Worm (Caenorhabditis elegans) whole organism, midembryonic: ENCODE measurements around the gene F21C10.13.

Experiments
- T22C8.4 ChIP-seq: fragments of 200-800 bp; sonication (Bioruptor generic); IDR thresholded peaks from 2 replicates; pipeline ENCODE4 v1.3.6; 2022; ENCODE audit warnings: missing genetic modification characterization, missing compliant biosample characterization
- ref-1 ChIP-seq: fragments of 200-800 bp; sonication (Bioruptor generic); conservative IDR thresholded peaks from 2 replicates; pipeline ENCODE4 v1.3.6; 2022; ENCODE audit warnings: missing genetic modification reagents, missing genetic modification characterization, missing compliant biosample characterization
- tab-1 ChIP-seq: fragments of 200-800 bp; sonication (Bioruptor generic); IDR thresholded peaks from 2 replicates; pipeline ENCODE4 v1.3.6; 2022; ENCODE audit warnings: missing genetic modification characterization, missing compliant biosample characterization
- ztf-29 ChIP-seq: fragments of 200-800 bp; sonication (Bioruptor generic); IDR thresholded peaks from 2 replicates; pipeline ENCODE4 v1.3.6; 2022; ENCODE audit warnings: missing genetic modification reagents, missing genetic modification characterization, missing compliant biosample characterization

- no peak for TF ChIP-seq T22C8.4 (GFP tag; lab: Robert Waterston, UW)
- TF ChIP-seq ref-1 (GFP tag; lab: Robert Waterston, UW) = no peak
- no peak for TF ChIP-seq tab-1 (GFP tag; lab: Robert Waterston, UW)
- TF ChIP-seq ztf-29 = no peak
Measured at ce11 chrV:9082350-9082749, 39.8 kb upstream of the F21C10.13 start.
